Fruit fly (Drosophila melanogaster): ENCODE results near the gene alpha4GT1.
A peak's percentile ranks its signal among the peaks of the same experiment; 100 is the strongest.

Gene alpha4GT1

DNA sequence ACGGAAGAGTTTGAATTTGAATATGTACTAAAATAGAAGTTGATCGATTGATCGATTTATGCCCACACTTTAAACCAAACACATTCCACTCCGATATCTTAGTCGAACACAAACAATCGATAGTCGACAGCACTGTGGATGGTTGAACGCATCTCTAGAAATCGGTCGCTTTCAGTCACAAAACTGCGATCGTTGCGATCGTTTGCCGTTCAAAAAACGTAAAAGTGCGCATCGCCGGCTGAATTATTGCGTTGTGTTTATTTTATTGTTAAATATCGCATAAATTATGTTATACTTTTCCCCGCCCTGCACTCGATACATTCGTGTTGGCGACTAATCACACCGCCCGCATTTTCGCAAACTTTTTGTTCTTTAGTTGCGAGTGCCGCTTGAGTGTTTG lies 23.8 kb downstream of the alpha4GT1 start, which contains the start of gene Ccdc85:
Gene Ccdc85, plus strand, starts transcription at position 174 of the 400 bp plus-strand sequence.
- TF ChIP-seq Oli (tag; optimal IDR thresholded peaks at IDR 0.05) (no peak), CG1024 (GFP tag; IDR thresholded peaks at IDR 0.05) (no peak), bigmax (GFP tag; optimal IDR thresholded peaks at IDR 0.05) (no peak), Eip74EF (GFP tag; optimal IDR thresholded peaks at IDR 0.05) (no peak), Lpt (GFP tag; optimal IDR thresholded peaks at IDR 0.05) (no peak), CG5180 (GFP tag; optimal IDR thresholded peaks at IDR 0.05) (no peak), so (GFP tag; IDR thresholded peaks at IDR 0.05) (no peak), CG14441 (GFP tag; IDR thresholded peaks at IDR 0.05) (no peak), ranshi (GFP tag; IDR thresholded peaks at IDR 0.05) (no peak), CG16863 (GFP tag; optimal IDR thresholded peaks at IDR 0.05) (no peak), Hmx (GFP tag; optimal IDR thresholded peaks at IDR 0.05) (no peak), dysf (GFP tag; IDR thresholded peaks at IDR 0.05) (no peak), CG13775 (GFP tag; optimal IDR thresholded peaks at IDR 0.05) (no peak), usp (GFP tag; optimal IDR thresholded peaks at IDR 0.05) (no peak), jumu (GFP tag; optimal IDR thresholded peaks at IDR 0.05) (peak; percentile 18), E2f1 (GFP tag; IDR thresholded peaks at IDR 0.05) (no peak), seq (GFP tag; IDR thresholded peaks at IDR 0.05) (no peak), Nf-YC (tag; optimal IDR thresholded peaks at IDR 0.05) (no peak), stc (GFP tag; IDR thresholded peaks at IDR 0.05) (no peak; the same call in 1 of the 2 replicates), CG7372 (GFP tag; IDR thresholded peaks at IDR 0.05) (no peak), CG34422 (GFP tag; IDR thresholded peaks at IDR 0.05) (peak; percentile 70; the same call in 1 of the 3 replicates), dan (GFP tag; IDR thresholded peaks at IDR 0.05) (no peak), CG18011 (GFP tag; optimal IDR thresholded peaks at IDR 0.05) (no peak), CTCF (GFP tag; optimal IDR thresholded peaks at IDR 0.05) (no peak), CG10321 (GFP tag; IDR thresholded peaks at IDR 0.05) (no peak), CG6791 (GFP tag; IDR thresholded peaks at IDR 0.05; ENCODE audit: partially characterized antibody) (peak; percentile 99), NK7.1 (GFP tag; optimal IDR thresholded peaks at IDR 0.05) (no peak), CG32767 (GFP tag; IDR thresholded peaks at IDR 0.05) (no peak), CG5245 (GFP tag; optimal IDR thresholded peaks at IDR 0.05) (no peak), amos (GFP tag; IDR thresholded peaks at IDR 0.05; ENCODE audit: partially characterized antibody) (peak; percentile 96), dimm (GFP tag; IDR thresholded peaks at IDR 0.05) (no peak), CG6254 (GFP tag; optimal IDR thresholded peaks at IDR 0.05) (no peak), CG13624 (GFP tag; optimal IDR thresholded peaks at IDR 0.05) (peak; percentile 55), CG10959 (GFP tag; IDR thresholded peaks at IDR 0.05) (no peak), abd-A (tag; optimal IDR thresholded peaks at IDR 0.05) (no peak), ems (GFP tag; optimal IDR thresholded peaks at IDR 0.05) (no peak), CG3838 (GFP tag; optimal IDR thresholded peaks at IDR 0.05) (no peak), br (optimal IDR thresholded peaks at IDR 0.05) (no peak), CG10267 (tag; optimal IDR thresholded peaks at IDR 0.05) (peak; percentile 51), dmrt11E (tag; optimal IDR thresholded peaks at IDR 0.05) (no peak), zen2 (GFP tag; IDR thresholded peaks at IDR 0.05; ENCODE audit: partially characterized antibody) (peak; percentile 98), CG11560 (tag; IDR thresholded peaks at IDR 0.05) (peak; percentile 50; the same call in 1 of the 3 replicates), cad (GFP tag; optimal IDR thresholded peaks at IDR 0.05) (no peak), ssp (GFP tag; IDR thresholded peaks at IDR 0.05) (no peak), CG3726 (GFP tag; IDR thresholded peaks at IDR 0.05) (no peak), chif (GFP tag; optimal IDR thresholded peaks at IDR 0.05) (peak in 1 of 2 experiments; percentile 24), Sox102F (GFP tag; optimal IDR thresholded peaks at IDR 0.05) (no peak), CG8089 (GFP tag; optimal IDR thresholded peaks at IDR 0.05) (no peak), CG12236 (GFP tag; optimal IDR thresholded peaks at IDR 0.05) (no peak), pita (GFP tag; optimal IDR thresholded peaks at IDR 0.05) (no peak), Ravus (GFP tag; IDR thresholded peaks at IDR 0.05) (no peak), twi (tag; optimal IDR thresholded peaks at IDR 0.05) (no peak), Nf-YB (GFP tag; optimal IDR thresholded peaks at IDR 0.05) (peak; percentile 18), trh (GFP tag; optimal IDR thresholded peaks at IDR 0.05) (no peak)

Data from whole organism, embryonic.